Worm (Caenorhabditis elegans) whole organism, late embryonic: Measurements from ENCODE around the gene C16C8.9.

ENCODE experiments used
- C38D4.7 ChIP-seq: fragments of 200-800 bp; sonication (Bioruptor generic); optimal IDR thresholded peaks from 2 replicates; lab custom pipeline; 2018; ENCODE audit warnings: mild to moderate bottlenecking, missing genetic modification characterization, moderate library complexity, missing compliant biosample characterization
- K02D7.2 ChIP-seq: sonication (generic microtip); optimal IDR thresholded peaks from 2 replicates; lab custom pipeline; 2017; ENCODE audit warnings: mild to moderate bottlenecking, missing genetic modification characterization, missing compliant biosample characterization
- K09A11.1 ChIP-seq: sonication (generic microtip); optimal IDR thresholded peaks from 2 replicates; lab custom pipeline; 2017; ENCODE audit warnings: antibody characterized with exemption, mild to moderate bottlenecking, missing genetic modification characterization, missing compliant biosample characterization; ENCODE audit not compliant: insufficient read depth
- T23F11.4 ChIP-seq: fragments of 200-800 bp; sonication (Bioruptor generic); optimal IDR thresholded peaks from 2 replicates; lab custom pipeline; 2018; ENCODE audit warnings: mild to moderate bottlenecking, missing genetic modification characterization, missing compliant biosample characterization
- Y22D7AL.16 ChIP-seq: sonication (generic microtip); optimal IDR thresholded peaks from 2 replicates; lab custom pipeline; 2016; ENCODE audit warnings: missing genetic modification characterization, missing compliant biosample characterization
- ahr-1 ChIP-seq: sonication (generic microtip); optimal IDR thresholded peaks from 2 replicates; lab custom pipeline; 2016; ENCODE audit warnings: missing genetic modification characterization, missing compliant biosample characterization
- ceh-18 ChIP-seq: sonication (generic microtip); optimal IDR thresholded peaks from 2 replicates; lab custom pipeline; 2016; ENCODE audit warnings: missing genetic modification characterization, missing compliant biosample characterization
- ceh-19 ChIP-seq: fragments of 200-800 bp; sonication (Bioruptor generic); optimal IDR thresholded peaks from 2 replicates; lab custom pipeline; 2018; ENCODE audit warnings: mild to moderate bottlenecking, missing genetic modification characterization, missing compliant biosample characterization
- ceh-24 ChIP-seq: sonication (generic microtip); optimal IDR thresholded peaks from 2 replicates; lab custom pipeline; 2016; ENCODE audit warnings: mild to moderate bottlenecking, missing genetic modification characterization, missing compliant biosample characterization
- ceh-30 ChIP-seq: fragments of 150-350 bp; optimal IDR thresholded peaks from 2 replicates; lab custom pipeline; 2014; ENCODE audit warnings: missing biosample characterization, missing genetic modification characterization
- ceh-34 ChIP-seq: sonication (generic microtip); optimal IDR thresholded peaks from 2 replicates; lab custom pipeline; 2016; ENCODE audit warnings: mild to moderate bottlenecking, missing genetic modification characterization, missing compliant biosample characterization
- ceh-45 ChIP-seq: fragments of 200-800 bp; sonication (Bioruptor generic); IDR thresholded peaks from 2 replicates; pipeline ENCODE4 v1.3.6; 2022; ENCODE audit warnings: missing genetic modification reagents, missing genetic modification characterization, missing compliant biosample characterization
- ceh-48 ChIP-seq: sonication (generic microtip); optimal IDR thresholded peaks from 2 replicates; lab custom pipeline; 2016; ENCODE audit warnings: missing genetic modification characterization, inconsistent platforms, missing compliant biosample characterization
- dve-1 ChIP-seq: sonication (generic microtip); optimal IDR thresholded peaks from 2 replicates; lab custom pipeline; 2017; ENCODE audit warnings: antibody characterized with exemption, mild to moderate bottlenecking, missing genetic modification characterization, missing compliant biosample characterization
- elt-4 ChIP-seq: sonication (generic microtip); optimal IDR thresholded peaks from 2 replicates; lab custom pipeline; 2016; ENCODE audit warnings: missing genetic modification characterization, missing compliant biosample characterization
- fkh-6 ChIP-seq: sonication (generic microtip); optimal IDR thresholded peaks from 2 replicates; lab custom pipeline; 2016; ENCODE audit warnings: missing genetic modification characterization, missing compliant biosample characterization
- gmeb-2 ChIP-seq: sonication (generic microtip); optimal IDR thresholded peaks from 2 replicates; lab custom pipeline; 2016; ENCODE audit warnings: missing genetic modification characterization, inconsistent platforms, missing compliant biosample characterization
- hlh-13 ChIP-seq: fragments of 200-800 bp; sonication (Bioruptor generic); optimal IDR thresholded peaks from 2 replicates; lab custom pipeline; 2018; ENCODE audit warnings: mild to moderate bottlenecking, missing genetic modification characterization, missing compliant biosample characterization
- hlh-15 ChIP-seq: sonication (generic microtip); optimal IDR thresholded peaks from 2 replicates; lab custom pipeline; 2016; ENCODE audit warnings: missing genetic modification characterization, missing compliant biosample characterization
- hlh-30 ChIP-seq: sonication (generic microtip); optimal IDR thresholded peaks from 2 replicates; lab custom pipeline; 2017; ENCODE audit warnings: antibody characterized with exemption, missing genetic modification characterization, missing compliant biosample characterization; ENCODE audit not compliant: insufficient read depth
- mec-3 ChIP-seq: sonication (generic microtip); optimal IDR thresholded peaks from 2 replicates; lab custom pipeline; 2016; ENCODE audit warnings: borderline replicate concordance, missing genetic modification characterization, missing compliant biosample characterization
- nfya-1 ChIP-seq: sonication (generic microtip); optimal IDR thresholded peaks from 2 replicates; lab custom pipeline; 2017; ENCODE audit warnings: missing genetic modification characterization, mild to moderate bottlenecking, missing compliant biosample characterization, antibody characterized with exemption, moderate library complexity
- nhr-232 ChIP-seq: sonication (generic microtip); optimal IDR thresholded peaks from 2 replicates; lab custom pipeline; 2016; ENCODE audit warnings: missing genetic modification characterization, missing compliant biosample characterization
- npax-4 ChIP-seq: sonication (generic microtip); optimal IDR thresholded peaks from 2 replicates; lab custom pipeline; 2016; ENCODE audit warnings: missing genetic modification characterization, missing compliant biosample characterization
- odd-2 ChIP-seq: sonication (generic microtip); optimal IDR thresholded peaks from 2 replicates; lab custom pipeline; 2017; ENCODE audit warnings: antibody characterized with exemption, mild to moderate bottlenecking, missing genetic modification characterization, missing compliant biosample characterization
- pag-3 ChIP-seq: sonication (generic microtip); optimal IDR thresholded peaks from 2 replicates; lab custom pipeline; 2016; ENCODE audit warnings: missing compliant biosample characterization, missing genetic modification characterization, borderline replicate concordance
- pax-1 ChIP-seq: fragments of 150-350 bp; optimal IDR thresholded peaks from 2 replicates; lab custom pipeline; 2014; ENCODE audit warnings: missing biosample characterization, missing genetic modification characterization
- pha-2 ChIP-seq: sonication (generic microtip); optimal IDR thresholded peaks from 2 replicates; lab custom pipeline; 2017; ENCODE audit warnings: mild to moderate bottlenecking, missing genetic modification characterization, missing compliant biosample characterization
- pros-1 ChIP-seq: fragments of 150-350 bp; optimal IDR thresholded peaks from 2 replicates; lab custom pipeline; 2014; ENCODE audit warnings: missing biosample characterization, missing genetic modification reagents, missing genetic modification characterization
- sox-4 ChIP-seq: sonication (generic microtip); optimal IDR thresholded peaks from 2 replicates; lab custom pipeline; 2017; ENCODE audit warnings: mild to moderate bottlenecking, missing genetic modification characterization, inconsistent platforms, missing compliant biosample characterization
- syd-9 ChIP-seq: sonication (generic microtip); optimal IDR thresholded peaks from 2 replicates; lab custom pipeline; 2016; ENCODE audit warnings: mild to moderate bottlenecking, missing genetic modification characterization, moderate library complexity, missing compliant biosample characterization
- tbx-2 ChIP-seq: sonication (generic microtip); optimal IDR thresholded peaks from 2 replicates; lab custom pipeline; 2016; ENCODE audit warnings: missing genetic modification characterization, missing compliant biosample characterization
- tbx-7 ChIP-seq: sonication (generic microtip); optimal IDR thresholded peaks from 2 replicates; lab custom pipeline; 2016; ENCODE audit warnings: missing genotype, missing genetic modification characterization, missing compliant biosample characterization
- unc-3 ChIP-seq, 2 experiments: fragments of 200-800 bp in 1 of 2; sonication (Bioruptor generic) in 1 of 2; sonication (generic microtip) in 1 of 2; conservative IDR thresholded peaks in 1 of 2; optimal IDR thresholded peaks in 1 of 2; 2 replicates each; pipeline versions ENCODE4 v1.3.6 to Lab custom; 2016 to 2022; ENCODE audit warnings: missing compliant biosample characterization in 2 of 2, missing genetic modification characterization in 2 of 2, missing genetic modification reagents in 1 of 2

The C16C8.9 gene

DNA sequence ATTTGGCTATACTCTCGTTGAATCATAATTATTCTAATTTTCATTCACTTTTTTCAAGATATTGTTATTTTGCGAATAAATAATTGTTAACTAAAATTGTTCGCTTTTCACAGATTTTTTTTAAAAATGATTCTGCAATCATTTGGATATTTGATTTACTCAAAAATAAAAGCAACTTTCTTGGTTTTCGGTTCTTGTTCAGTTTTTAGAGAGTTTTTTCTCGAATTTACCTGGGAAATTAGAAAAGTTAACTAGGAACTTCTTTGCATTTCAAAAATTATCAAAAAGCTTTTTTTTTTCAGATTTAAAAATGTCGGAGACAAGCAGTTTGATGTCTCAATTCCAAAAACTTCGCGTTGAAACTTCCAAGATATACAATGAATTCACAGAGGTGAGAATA is 16.4 kb downstream of the C16C8.9 start, which contains the start of the genes C16C8.20 and gldi-6:
Gene C16C8.20 (plus strand): TSS at position 301 of the 400 bp plus-strand sequence.
Gene gldi-6 (plus strand): TSS at position 301 of the 400 bp plus-strand sequence.
- TF ChIP-seq C38D4.7 (GFP tag; lab: Kevin White, UChicago), result no peak
- no peak for TF ChIP-seq npax-4 (tag; lab: Kevin White, UChicago)
- no peak for TF ChIP-seq pha-2 (tag; lab: Kevin White, UChicago)
- no peak for TF ChIP-seq mec-3 (tag; lab: Kevin White, UChicago)
- no peak for TF ChIP-seq dve-1
- TF ChIP-seq pag-3 (tag; lab: Kevin White, UChicago), result no peak
- TF ChIP-seq ceh-45 (GFP tag; lab: Robert Waterston, UW), result no peak
- no peak for TF ChIP-seq odd-2 (tag; lab: Kevin White, UChicago)
- no peak for TF ChIP-seq sox-4
- TF ChIP-seq hlh-15 (tag; lab: Kevin White, UChicago), result no peak

DNA sequence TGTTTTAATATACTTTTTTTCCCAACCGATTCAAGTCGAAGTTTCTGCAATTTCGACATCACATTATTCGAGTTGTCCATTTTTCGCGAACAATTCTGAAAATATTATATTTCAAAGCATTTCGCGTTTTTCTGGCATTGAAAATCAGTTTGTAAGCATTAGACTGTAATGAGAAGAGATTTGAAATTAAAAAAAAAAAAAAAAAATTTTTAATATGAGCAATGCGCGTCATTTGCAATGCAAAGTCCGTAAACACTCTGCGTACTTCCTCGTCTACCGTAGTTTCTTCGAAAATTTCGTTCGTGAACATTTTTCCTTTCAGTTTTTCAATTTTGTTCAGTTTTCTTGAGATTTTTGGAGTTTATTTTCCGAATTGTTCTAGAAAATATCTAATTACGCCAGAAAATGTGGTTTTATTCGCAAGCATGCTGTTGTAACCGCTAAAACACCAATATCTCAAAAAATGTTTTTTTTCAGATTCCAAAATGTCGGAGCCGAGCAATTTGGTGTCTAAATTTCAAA is 17.7 kb downstream of the C16C8.9 start, which contains the start of the genes C16C8.5 and C16C8.16:
Gene C16C8.5 (minus strand): TSS at position 101 of the 522 bp plus-strand sequence.
Gene C16C8.16 (plus strand): TSS at position 472 of the 522 bp plus-strand sequence.
- TF ChIP-seq ceh-19 (GFP tag; lab: Kevin White, UChicago) (no peak), ceh-34 (tag; lab: Kevin White, UChicago) (no peak), ceh-18 (tag; lab: Kevin White, UChicago) (no peak), dve-1 (no peak), hlh-13 (GFP tag; lab: Kevin White, UChicago) (no peak), T23F11.4 (no peak), pag-3 (tag; lab: Kevin White, UChicago) (no peak), C38D4.7 (GFP tag; lab: Kevin White, UChicago) (no peak)

- no peak for TF ChIP-seq pax-1 (tag; lab: Kevin White, UChicago)
- TF ChIP-seq Y22D7AL.16 (tag; lab: Kevin White, UChicago), result no peak
- TF ChIP-seq pros-1 (tag; lab: Kevin White, UChicago), result no peak
- TF ChIP-seq ahr-1 (tag; lab: Kevin White, UChicago), result no peak
- no peak for TF ChIP-seq mec-3 (tag; lab: Kevin White, UChicago)
- TF ChIP-seq tbx-7 (tag; lab: Kevin White, UChicago), result no peak
- no peak for TF ChIP-seq gmeb-2 (tag; lab: Kevin White, UChicago)
- no peak for TF ChIP-seq tbx-2 (tag; lab: Kevin White, UChicago)
- no peak for TF ChIP-seq syd-9 (tag; lab: Kevin White, UChicago)
- TF ChIP-seq hlh-15 (tag; lab: Kevin White, UChicago), result no peak
- TF ChIP-seq K02D7.2 (tag; lab: Kevin White, UChicago), result no peak
- TF ChIP-seq hlh-30 (tag; lab: Kevin White, UChicago), result no peak
- no peak for TF ChIP-seq dve-1
- TF ChIP-seq elt-4 (tag; lab: Kevin White, UChicago), result no peak
- no peak for TF ChIP-seq unc-3 (GFP tag; conservative IDR thresholded peaks at IDR 0.05; lab: Robert Waterston, UW)
- no peak for TF ChIP-seq unc-3 (tag; optimal IDR thresholded peaks at IDR 0.05; lab: Kevin White, UChicago)
- no peak for TF ChIP-seq K09A11.1 (tag; lab: Kevin White, UChicago)
- TF ChIP-seq fkh-6, result no peak
- no peak for TF ChIP-seq nfya-1 (tag; lab: Kevin White, UChicago)
These were observed 18.7 kb downstream of the C16C8.9 start, which contains the start of gene C16C8.4 for ce11 chrII:3444280-3444679. C16C8.4 (minus strand) TSS chrII:3444380.

DNA sequence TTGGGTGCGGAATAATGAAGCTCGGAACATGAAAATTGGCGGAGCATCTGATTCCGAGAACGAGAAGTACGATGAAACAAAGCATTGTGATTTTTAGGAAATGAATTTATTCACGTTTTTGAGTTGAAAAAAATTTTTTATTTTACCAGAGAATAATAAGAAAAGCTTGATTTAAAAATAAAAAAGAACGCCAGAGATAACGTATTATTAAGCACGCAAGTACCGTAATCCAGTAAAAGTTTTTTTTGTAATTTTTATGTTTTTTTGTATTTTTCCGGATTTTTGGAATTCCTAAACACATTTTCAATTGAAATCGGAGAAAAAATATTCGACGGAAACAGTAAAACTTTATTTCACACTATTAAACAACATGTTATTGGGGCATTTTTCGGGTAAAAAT is 19.8 kb downstream of the C16C8.9 start, which contains the start of gene C16C8.22:
Gene C16C8.22 (minus strand): TSS at position 101 of the 400 bp plus-strand sequence.
- TF ChIP-seq odd-2 (tag; lab: Kevin White, UChicago), result no peak
- TF ChIP-seq ceh-18 (tag; lab: Kevin White, UChicago), result no peak
- TF ChIP-seq ceh-30 (tag; lab: Kevin White, UChicago), result no peak
- TF ChIP-seq K02D7.2 (tag; lab: Kevin White, UChicago), result no peak
- TF ChIP-seq ceh-24 (tag; lab: Kevin White, UChicago), result no peak
- no peak for TF ChIP-seq elt-4 (tag; lab: Kevin White, UChicago)
- no peak for TF ChIP-seq nhr-232 (tag; lab: Kevin White, UChicago)
- no peak for TF ChIP-seq hlh-30 (tag; lab: Kevin White, UChicago)
- no peak for TF ChIP-seq ceh-48 (tag; lab: Kevin White, UChicago)
